Worm (Caenorhabditis elegans) whole organism, early embryonic: ENCODE data around the gene R09E10.6.

Experiments
- B0310.2 ChIP-seq: sonication (generic microtip); optimal IDR thresholded peaks from 2 replicates; lab custom pipeline; 2016; ENCODE audit warnings: mild to moderate bottlenecking, missing genetic modification characterization, missing compliant biosample characterization
- F13C5.2 ChIP-seq: sonication (generic microtip); optimal IDR thresholded peaks from 2 replicates; lab custom pipeline; 2017; ENCODE audit warnings: mild to moderate bottlenecking, missing genetic modification characterization, inconsistent platforms, missing compliant biosample characterization
- aly-1 ChIP-seq: sonication (generic microtip); optimal IDR thresholded peaks from 2 replicates; lab custom pipeline; 2016; ENCODE audit warnings: missing genetic modification characterization, missing compliant biosample characterization
- ama-1 ChIP-seq: fragments of 150-350 bp; optimal IDR thresholded peaks from 2 replicates; lab custom pipeline; 2014
- ceh-13 ChIP-seq: fragments of 200-800 bp; sonication (Bioruptor generic); optimal IDR thresholded peaks from 2 replicates; lab custom pipeline; 2018; ENCODE audit warnings: mild to moderate bottlenecking, missing genetic modification characterization, missing compliant biosample characterization
- ceh-36 ChIP-seq: sonication (generic microtip); optimal IDR thresholded peaks from 2 replicates; lab custom pipeline; 2016; ENCODE audit warnings: missing genetic modification characterization, inconsistent platforms, missing compliant biosample characterization
- ets-7 ChIP-seq: sonication (generic microtip); optimal IDR thresholded peaks from 2 replicates; lab custom pipeline; 2016; ENCODE audit warnings: missing genotype, missing genetic modification characterization, missing compliant biosample characterization
- flt-1 ChIP-seq: fragments of 200-800 bp; sonication (Bioruptor generic); IDR thresholded peaks from 2 replicates; pipeline ENCODE4 v1.3.6; 2022; ENCODE audit warnings: missing genetic modification characterization, missing compliant biosample characterization
- hmbx-1 ChIP-seq: sonication (generic microtip); optimal IDR thresholded peaks from 2 replicates; lab custom pipeline; 2016; ENCODE audit warnings: mild to moderate bottlenecking, missing genetic modification characterization, missing compliant biosample characterization
- hmg-4 ChIP-seq: fragments of 200-800 bp; sonication (Bioruptor generic); optimal IDR thresholded peaks from 2 replicates; lab custom pipeline; 2018; ENCODE audit warnings: mild to moderate bottlenecking, missing genetic modification characterization, missing compliant biosample characterization
- hnd-1 ChIP-seq: sonication (generic microtip); optimal IDR thresholded peaks from 2 replicates; lab custom pipeline; 2016; ENCODE audit warnings: missing genetic modification characterization, missing compliant biosample characterization
- pes-1 ChIP-seq: fragments of 200-800 bp; sonication (Bioruptor generic); IDR thresholded peaks from 2 replicates; pipeline ENCODE4 v1.3.6; 2022; ENCODE audit warnings: missing genetic modification reagents, missing genetic modification characterization, missing compliant biosample characterization
- scrt-1 ChIP-seq: fragments of 200-800 bp; sonication (Bioruptor generic); IDR thresholded peaks from 2 replicates; pipeline ENCODE4 v1.3.6; 2022; ENCODE audit warnings: missing genetic modification characterization, missing compliant biosample characterization
- sea-1 ChIP-seq: fragments of 200-800 bp; sonication (Bioruptor generic); conservative IDR thresholded peaks from 2 replicates; pipeline ENCODE4 v1.3.6; 2022; ENCODE audit warnings: missing genetic modification characterization, missing compliant biosample characterization
- tbx-11 ChIP-seq: fragments of 200-800 bp; sonication (Bioruptor generic); IDR thresholded peaks from 2 replicates; pipeline ENCODE4 v1.3.6; 2022; ENCODE audit warnings: missing genetic modification characterization, missing compliant biosample characterization
- tbx-37 ChIP-seq: fragments of 200-800 bp; sonication (Bioruptor generic); conservative IDR thresholded peaks from 2 replicates; pipeline ENCODE4 v1.3.6; 2022; ENCODE audit warnings: missing genetic modification reagents, missing genetic modification characterization, missing compliant biosample characterization
- tra-4 ChIP-seq: sonication (generic microtip); optimal IDR thresholded peaks from 2 replicates; lab custom pipeline; 2017; ENCODE audit warnings: missing genetic modification characterization, missing compliant biosample characterization

The R09E10.6 gene

DNA sequence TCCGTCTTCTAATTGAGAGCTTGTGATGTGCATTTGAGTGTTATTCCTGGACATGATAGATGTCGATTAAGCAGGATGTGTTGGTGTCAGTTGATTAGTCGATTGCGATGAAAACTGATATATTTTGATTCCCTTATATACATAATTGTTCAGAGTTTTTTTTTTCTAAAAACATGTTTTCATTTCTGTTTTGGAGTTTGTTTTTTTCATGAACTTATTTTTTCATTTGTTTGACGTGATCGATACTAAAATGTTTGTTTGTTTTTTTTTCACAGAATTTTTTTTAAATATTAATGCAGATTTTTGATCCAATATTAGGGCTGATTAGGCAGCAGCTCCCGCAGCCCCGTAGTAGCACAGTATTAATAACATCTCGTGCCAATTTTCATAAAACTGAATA, 24.3 kb upstream of the R09E10.6 start, which contains the start of gene R09E10.2:
Gene R09E10.2, minus strand, starts transcription at position 101 of the 400 bp plus-strand sequence.
- TF ChIP-seq B0310.2 (tag; lab: Kevin White, UChicago) (no peak), ama-1 (lab: Kevin White, UChicago) (no peak)

- TF ChIP-seq tra-4 (tag; lab: Kevin White, UChicago) (no peak), ets-7 (tag; lab: Kevin White, UChicago) (no peak), F13C5.2 (tag; lab: Kevin White, UChicago) (no peak), pes-1 (GFP tag; lab: Robert Waterston, UW) (no peak), ama-1 (lab: Kevin White, UChicago) (no peak), hmbx-1 (tag; lab: Kevin White, UChicago) (no peak), ceh-36 (no peak), scrt-1 (GFP tag; lab: Robert Waterston, UW) (no peak), hmg-4 (GFP tag; lab: Kevin White, UChicago) (no peak), hnd-1 (tag; lab: Kevin White, UChicago) (no peak), sea-1 (GFP tag; lab: Robert Waterston, UW) (no peak), ceh-13 (GFP tag; lab: Kevin White, UChicago) (no peak), flt-1 (GFP tag; lab: Robert Waterston, UW) (no peak), B0310.2 (tag; lab: Kevin White, UChicago) (no peak), tbx-11 (GFP tag; lab: Robert Waterston, UW) (no peak), tbx-37 (GFP tag; lab: Robert Waterston, UW) (no peak), aly-1 (tag; lab: Kevin White, UChicago) (no peak)
Observed at ce11 chrIV:10313565-10313964, 19.6 kb upstream of the R09E10.6 start, which contains the start of gene acs-18. Gene acs-18, minus strand, starts transcription at chrIV:10313665.

DNA sequence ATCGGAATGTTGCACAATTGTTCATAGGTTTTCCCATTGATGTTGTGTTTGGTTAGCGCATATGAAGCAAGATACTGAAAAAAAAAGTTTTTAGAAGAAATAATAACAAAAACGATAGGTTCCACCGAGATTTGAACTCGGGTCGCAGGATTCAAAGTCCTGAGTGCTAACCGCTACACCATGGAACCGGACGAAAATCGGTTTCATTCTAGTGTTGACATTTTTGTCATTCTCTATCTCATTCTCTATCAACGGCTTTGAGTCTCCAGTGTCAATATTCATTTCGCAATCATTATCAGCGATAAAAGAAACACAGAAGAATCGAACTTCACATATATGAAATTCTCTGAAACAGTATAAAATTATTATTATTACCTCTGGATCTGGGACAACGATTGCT, 17.2 kb upstream of the R09E10.6 start:
- TF ChIP-seq flt-1 (GFP tag; lab: Robert Waterston, UW) = no peak
- no peak for TF ChIP-seq ceh-13 (GFP tag; lab: Kevin White, UChicago)
- no peak for TF ChIP-seq ets-7 (tag; lab: Kevin White, UChicago)
- no peak for TF ChIP-seq B0310.2 (tag; lab: Kevin White, UChicago)
- no peak for TF ChIP-seq tbx-11 (GFP tag; lab: Robert Waterston, UW)
- no peak for TF ChIP-seq hnd-1 (tag; lab: Kevin White, UChicago)

ce11 chrIV:10310329-10310728, 16.4 kb upstream of the R09E10.6 start, which contains the start of gene R09E10.8:
Gene R09E10.8, minus strand, starts transcription at chrIV:10310429.
- no peak for TF ChIP-seq hmbx-1 (tag; lab: Kevin White, UChicago)
- no peak for TF ChIP-seq sea-1 (GFP tag; lab: Robert Waterston, UW)
- TF ChIP-seq scrt-1 (GFP tag; lab: Robert Waterston, UW) = no peak
- TF ChIP-seq flt-1 (GFP tag; lab: Robert Waterston, UW) = no peak
- TF ChIP-seq ceh-13 (GFP tag; lab: Kevin White, UChicago) = no peak
- no peak for TF ChIP-seq pes-1 (GFP tag; lab: Robert Waterston, UW)
- TF ChIP-seq aly-1 (tag; lab: Kevin White, UChicago) = no peak
- TF ChIP-seq tbx-37 (GFP tag; lab: Robert Waterston, UW) = no peak
- TF ChIP-seq F13C5.2 (tag; lab: Kevin White, UChicago) = no peak
- TF ChIP-seq hmg-4 (GFP tag; lab: Kevin White, UChicago) = no peak
- no peak for TF ChIP-seq ama-1 (lab: Kevin White, UChicago)
- TF ChIP-seq ets-7 (tag; lab: Kevin White, UChicago) = no peak
- TF ChIP-seq hnd-1 (tag; lab: Kevin White, UChicago) = no peak
- no peak for TF ChIP-seq tra-4 (tag; lab: Kevin White, UChicago)

DNA sequence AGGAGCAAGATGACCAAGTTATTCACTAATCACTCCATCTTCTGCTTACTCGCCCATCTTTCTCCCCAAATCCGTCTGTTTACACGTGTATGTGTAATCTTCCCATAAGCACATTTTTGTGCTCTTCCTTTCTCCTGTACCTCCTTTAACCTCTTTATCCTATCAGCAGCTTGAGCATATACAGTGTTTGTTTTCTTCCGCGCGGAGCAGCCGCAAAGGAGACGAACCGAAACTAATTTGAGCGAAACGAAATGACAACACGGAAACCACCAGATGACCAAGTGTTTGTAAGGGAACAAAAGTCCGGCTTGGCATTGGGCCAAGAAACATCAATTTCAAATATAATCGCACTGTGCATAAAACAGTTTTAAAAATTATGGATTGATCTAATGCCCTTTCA, 10.5 kb upstream of the R09E10.6 start:
- TF ChIP-seq aly-1 (tag; lab: Kevin White, UChicago) (no peak), ceh-13 (GFP tag; lab: Kevin White, UChicago) (no peak), ama-1 (lab: Kevin White, UChicago) (no peak), flt-1 (GFP tag; lab: Robert Waterston, UW) (no peak), pes-1 (GFP tag; lab: Robert Waterston, UW) (no peak), sea-1 (GFP tag; lab: Robert Waterston, UW) (no peak), hnd-1 (tag; lab: Kevin White, UChicago) (no peak), ceh-36 (no peak), tbx-11 (GFP tag; lab: Robert Waterston, UW) (no peak), scrt-1 (GFP tag; lab: Robert Waterston, UW) (no peak)

- TF ChIP-seq scrt-1 (GFP tag; lab: Robert Waterston, UW) = no peak
- TF ChIP-seq B0310.2 (tag; lab: Kevin White, UChicago) = no peak
- no peak for TF ChIP-seq F13C5.2 (tag; lab: Kevin White, UChicago)
- no peak for TF ChIP-seq ceh-13 (GFP tag; lab: Kevin White, UChicago)
- TF ChIP-seq hnd-1 (tag; lab: Kevin White, UChicago) = no peak
- no peak for TF ChIP-seq flt-1 (GFP tag; lab: Robert Waterston, UW)
- TF ChIP-seq tbx-37 (GFP tag; lab: Robert Waterston, UW) = no peak
- TF ChIP-seq hmbx-1 (tag; lab: Kevin White, UChicago) = no peak
- TF ChIP-seq sea-1 (GFP tag; lab: Robert Waterston, UW) = no peak
- TF ChIP-seq tbx-11 (GFP tag; lab: Robert Waterston, UW) = no peak
- TF ChIP-seq aly-1 (tag; lab: Kevin White, UChicago) = no peak
- no peak for TF ChIP-seq ets-7 (tag; lab: Kevin White, UChicago)
- no peak for TF ChIP-seq ceh-36
- no peak for TF ChIP-seq hmg-4 (GFP tag; lab: Kevin White, UChicago)
Observed at ce11 chrIV:10302203-10302602, 8.3 kb upstream of the R09E10.6 start, which contains the start of gene R09E10.5. Gene R09E10.5, minus strand, starts transcription at chrIV:10302303.

DNA sequence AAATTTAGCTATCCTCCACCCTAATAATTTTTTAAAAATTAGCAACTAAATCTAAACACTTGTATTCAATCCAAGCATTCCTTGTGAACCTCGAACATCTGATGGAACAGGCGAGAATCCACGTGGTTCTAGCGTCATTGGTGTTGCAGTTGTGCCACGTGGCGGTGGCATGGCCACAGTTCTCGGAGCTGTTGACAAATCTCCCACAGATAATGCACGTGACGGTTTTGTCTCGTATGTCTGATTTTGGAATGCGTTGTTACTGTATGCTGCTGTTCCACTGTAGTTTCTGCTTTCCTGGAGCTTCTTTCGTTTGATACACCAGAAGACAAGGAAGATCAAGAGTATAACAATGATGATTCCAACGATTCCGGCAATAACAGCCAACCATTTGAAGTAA, 2.1 kb upstream of the R09E10.6 start:
- TF ChIP-seq tbx-11 (GFP tag; lab: Robert Waterston, UW) = no peak
- TF ChIP-seq B0310.2 (tag; lab: Kevin White, UChicago) = no peak
- TF ChIP-seq sea-1 (GFP tag; lab: Robert Waterston, UW) = no peak
- TF ChIP-seq tbx-37 (GFP tag; lab: Robert Waterston, UW) = no peak
- no peak for TF ChIP-seq pes-1 (GFP tag; lab: Robert Waterston, UW)
- TF ChIP-seq tra-4 (tag; lab: Kevin White, UChicago) = no peak
- TF ChIP-seq hmbx-1 (tag; lab: Kevin White, UChicago) = no peak
- TF ChIP-seq scrt-1 (GFP tag; lab: Robert Waterston, UW) = no peak
- no peak for TF ChIP-seq hmg-4 (GFP tag; lab: Kevin White, UChicago)
- TF ChIP-seq ceh-13 (GFP tag; lab: Kevin White, UChicago) = no peak
- TF ChIP-seq ets-7 (tag; lab: Kevin White, UChicago) = no peak
- no peak for TF ChIP-seq F13C5.2 (tag; lab: Kevin White, UChicago)
- no peak for TF ChIP-seq ceh-36
- no peak for TF ChIP-seq flt-1 (GFP tag; lab: Robert Waterston, UW)
- TF ChIP-seq hnd-1 (tag; lab: Kevin White, UChicago) = no peak
- TF ChIP-seq aly-1 (tag; lab: Kevin White, UChicago) = no peak
- TF ChIP-seq ama-1 (lab: Kevin White, UChicago) = no peak
